Fruit fly (Drosophila melanogaster) whole organism, embryonic: Measurements from ENCODE around the gene CG3457.
A peak's percentile ranks its signal among the peaks of the same experiment; 100 is the strongest.

ENCODE experiments used
- Awh ChIP-seq: fragments of 200-800 bp; sonication (Bioruptor generic); IDR thresholded peaks from 2 replicates; pipeline ENCODE4, ENCODE4 v1.3.6; 2022; ENCODE audit warnings: missing biosample characterization, missing genetic modification characterization
- B-H2 ChIP-seq: fragments of 200-800 bp; sonication (Bioruptor generic); optimal IDR thresholded peaks from 2 replicates; lab custom pipeline; 2018; ENCODE audit warnings: missing biosample characterization, mild to moderate bottlenecking, missing genetic modification characterization
- CG10366 ChIP-seq: fragments of 200-800 bp; sonication (Bioruptor generic); IDR thresholded peaks from 2 replicates; pipeline ENCODE4 v1.3.6; 2022; ENCODE audit warnings: missing biosample characterization, missing genetic modification characterization
- CG12155 ChIP-seq: fragments of 200-800 bp; sonication (Bioruptor generic); optimal IDR thresholded peaks from 3 replicates; lab custom pipeline; 2016; ENCODE audit warnings: missing biosample characterization, missing genetic modification characterization
- CG15269 ChIP-seq: fragments of 200-800 bp; sonication (Bioruptor generic); optimal IDR thresholded peaks from 2 replicates; lab custom pipeline; 2018; ENCODE audit warnings: missing biosample characterization, mild to moderate bottlenecking, missing genetic modification characterization, moderate library complexity
- CG17385 ChIP-seq: fragments of 200-800 bp; sonication (Bioruptor generic); optimal IDR thresholded peaks from 3 replicates; lab custom pipeline; 2018; ENCODE audit warnings: missing biosample characterization, mild to moderate bottlenecking, missing genetic modification characterization
- CG2120 ChIP-seq: fragments of 200-800 bp; sonication (Bioruptor generic); optimal IDR thresholded peaks from 3 replicates; lab custom pipeline; 2016; ENCODE audit warnings: missing biosample characterization, missing genetic modification characterization
- CG2678 ChIP-seq: fragments of 200-800 bp; sonication (Bioruptor generic); optimal IDR thresholded peaks from 3 replicates; lab custom pipeline; 2019; ENCODE audit warnings: missing biosample characterization, mild to moderate bottlenecking, missing genetic modification characterization, moderate library complexity
- CG30403 ChIP-seq: fragments of 200-800 bp; sonication (Bioruptor generic); optimal IDR thresholded peaks from 3 replicates; lab custom pipeline; 2016; ENCODE audit warnings: missing biosample characterization, missing genetic modification characterization
- CG4404 ChIP-seq: fragments of 200-800 bp; sonication (Bioruptor generic); IDR thresholded peaks from 2 replicates; pipeline ENCODE4 v1.3.6; 2022; ENCODE audit warnings: missing biosample characterization, missing genetic modification characterization
- CG6175 ChIP-seq: fragments of 200-800 bp; sonication (Bioruptor generic); IDR thresholded peaks from 3 replicates; pipeline ENCODE4 v1.3.6; 2022; ENCODE audit warnings: missing biosample characterization, missing genetic modification characterization
- CG8290 ChIP-seq, 3 experiments: fragments of 200-800 bp; sonication (Bioruptor generic); optimal IDR thresholded peaks; 2 replicates each; lab custom pipeline; 2016 to 2019; ENCODE audit warnings: missing biosample characterization in 3 of 3, missing genetic modification characterization in 3 of 3, mild to moderate bottlenecking in 2 of 3, moderate library complexity in 1 of 3
- CG9932 ChIP-seq: fragments of 200-800 bp; sonication (Bioruptor generic); IDR thresholded peaks from 2 replicates; pipeline ENCODE4 v1.3.6; 2022; ENCODE audit warnings: missing biosample characterization, missing genetic modification characterization
- CrebB ChIP-seq: fragments of 200-800 bp; sonication (Bioruptor generic); optimal IDR thresholded peaks from 3 replicates; lab custom pipeline; 2018; ENCODE audit warnings: missing biosample characterization, mild to moderate bottlenecking, missing genetic modification characterization
- D19B ChIP-seq: fragments of 200-800 bp; sonication (Bioruptor generic); optimal IDR thresholded peaks from 2 replicates; lab custom pipeline; 2017; ENCODE audit warnings: missing biosample characterization, mild to moderate bottlenecking, missing genetic modification characterization
- Dbx ChIP-seq: fragments of 200-800 bp; sonication (Bioruptor generic); IDR thresholded peaks from 3 replicates; pipeline ENCODE4 v1.3.6; 2022; ENCODE audit warnings: missing biosample characterization, missing genetic modification characterization
- Deaf1 ChIP-seq: fragments of 200-800 bp; optimal IDR thresholded peaks from 3 replicates; lab custom pipeline; 2019; ENCODE audit warnings: missing biosample characterization, mild to moderate bottlenecking, missing genetic modification characterization, moderate library complexity
- Drgx ChIP-seq: fragments of 200-800 bp; sonication (Bioruptor generic); IDR thresholded peaks from 2 replicates; pipeline ENCODE4 v1.3.6; 2022; ENCODE audit warnings: missing biosample characterization, missing genetic modification characterization
- E2f2 ChIP-seq: fragments of 200-800 bp; sonication (Bioruptor generic); IDR thresholded peaks from 2 replicates; pipeline ENCODE4 v1.3.6; 2022; ENCODE audit warnings: missing biosample characterization, missing genetic modification characterization
- Hsf ChIP-seq: fragments of 200-800 bp; sonication (Bioruptor generic); optimal IDR thresholded peaks from 3 replicates; lab custom pipeline; 2016; ENCODE audit warnings: missing biosample characterization, missing genetic modification characterization
- Jarid2 ChIP-seq: fragments of 200-800 bp; sonication (Bioruptor generic); optimal IDR thresholded peaks from 3 replicates; lab custom pipeline; 2017; ENCODE audit warnings: mild to moderate bottlenecking, missing biosample characterization, missing genetic modification reagents, missing genetic modification characterization
- Meics ChIP-seq: fragments of 200-800 bp; sonication (Bioruptor generic); optimal IDR thresholded peaks from 2 replicates; lab custom pipeline; 2017; ENCODE audit warnings: missing biosample characterization, mild to moderate bottlenecking, missing genetic modification characterization
- Nf-YB ChIP-seq: fragments of 200-800 bp; sonication (Bioruptor generic); optimal IDR thresholded peaks from 3 replicates; lab custom pipeline; 2019; ENCODE audit warnings: missing biosample characterization, mild to moderate bottlenecking, missing genetic modification characterization, moderate library complexity
- Nf-YC ChIP-seq: fragments of 200-800 bp; optimal IDR thresholded peaks from 3 replicates; lab custom pipeline; 2019; ENCODE audit warnings: missing biosample characterization, mild to moderate bottlenecking, missing genetic modification characterization, moderate library complexity
- Ptx1 ChIP-seq: fragments of 200-800 bp; sonication (Bioruptor generic); IDR thresholded peaks from 2 replicates; pipeline ENCODE4 v1.3.6; 2022; ENCODE audit warnings: missing biosample characterization, missing genetic modification characterization
- Ravus ChIP-seq: fragments of 200-800 bp; sonication (Bioruptor generic); IDR thresholded peaks from 2 replicates; pipeline ENCODE4 v1.3.6; 2022; ENCODE audit warnings: missing biosample characterization, missing genetic modification characterization
- Trl ChIP-seq, 3 experiments: fragments of >200 bp in 2 of 3; fragments of 200-800 bp in 1 of 3; sonication (Bioruptor generic) in 1 of 3; optimal IDR thresholded peaks; 2 replicates in 1 of 3; 3 replicates in 2 of 3; lab custom pipeline; 2016 to 2017; ENCODE audit warnings: missing biosample characterization in 1 of 3, missing genetic modification characterization in 1 of 3
- amos ChIP-seq: fragments of 200-800 bp; sonication (Bioruptor generic); IDR thresholded peaks from 2 replicates; pipeline ENCODE4 v1.3.6; 2022; ENCODE audit warnings: missing biosample characterization, missing genetic modification characterization; ENCODE audit not compliant: partially characterized antibody
- aop ChIP-seq: fragments of 200-800 bp; sonication (Bioruptor generic); IDR thresholded peaks from 2 replicates; pipeline ENCODE4 v1.3.6; 2022; ENCODE audit warnings: missing biosample characterization, missing genetic modification characterization
- cad ChIP-seq: fragments of >200 bp; optimal IDR thresholded peaks from 2 replicates; lab custom pipeline; 2017; ENCODE audit warnings: missing biosample characterization, missing genetic modification characterization
- chm ChIP-seq: fragments of 200-800 bp; sonication (Bioruptor generic); IDR thresholded peaks from 2 replicates; pipeline ENCODE4 v1.3.6; 2022; ENCODE audit warnings: missing biosample characterization, missing genetic modification characterization
- ci ChIP-seq: fragments of 200-800 bp; sonication (Bioruptor generic); IDR thresholded peaks from 3 replicates; pipeline ENCODE4 v1.3.6; 2022; ENCODE audit warnings: missing biosample characterization, missing genetic modification characterization
- crol ChIP-seq: fragments of 200-800 bp; sonication (Bioruptor generic); IDR thresholded peaks from 2 replicates; pipeline ENCODE4 v1.3.6; 2022; ENCODE audit warnings: missing biosample characterization, missing genetic modification characterization
- grau ChIP-seq: fragments of 200-800 bp; optimal IDR thresholded peaks from 3 replicates; lab custom pipeline; 2019; ENCODE audit warnings: missing biosample characterization, mild to moderate bottlenecking, missing genetic modification characterization, moderate library complexity
- gro ChIP-seq: fragments of 200-800 bp; sonication (Bioruptor generic); optimal IDR thresholded peaks from 2 replicates; lab custom pipeline; 2016; ENCODE audit warnings: missing biosample characterization, missing genetic modification characterization
- klu ChIP-seq: fragments of 200-800 bp; sonication (Bioruptor generic); IDR thresholded peaks from 2 replicates; pipeline ENCODE4 v1.3.6; 2022; ENCODE audit warnings: missing biosample characterization, missing genetic modification characterization
- lilli ChIP-seq: fragments of 200-800 bp; sonication (Bioruptor generic); optimal IDR thresholded peaks from 3 replicates; lab custom pipeline; 2016; ENCODE audit warnings: missing biosample characterization, missing genetic modification characterization
- nau ChIP-seq: fragments of 200-800 bp; sonication (Bioruptor generic); optimal IDR thresholded peaks from 3 replicates; lab custom pipeline; 2017; ENCODE audit warnings: missing biosample characterization, mild to moderate bottlenecking, missing genetic modification characterization, missing genetic modification reagents
- otp ChIP-seq: fragments of 200-800 bp; sonication (Bioruptor generic); IDR thresholded peaks from 3 replicates; pipeline ENCODE4, ENCODE4 v1.3.6; 2022; ENCODE audit warnings: missing biosample characterization, missing genetic modification characterization
- pan ChIP-seq, 4 experiments: fragments of >200 bp in 3 of 4; fragments of 200-800 bp in 1 of 4; sonication (Bioruptor generic) in 1 of 4; optimal IDR thresholded peaks in 3 of 4; IDR thresholded peaks in 1 of 4; 2 replicates each; pipeline versions ENCODE4 v1.3.6 to Lab custom; 2017 to 2022; ENCODE audit warnings: missing biosample characterization in 2 of 4, missing genetic modification characterization in 2 of 4, mixed read lengths in 1 of 4
- pfk ChIP-seq: fragments of 200-800 bp; sonication (Bioruptor generic); optimal IDR thresholded peaks from 2 replicates; lab custom pipeline; 2018; ENCODE audit warnings: missing biosample characterization, mild to moderate bottlenecking, missing genetic modification characterization, moderate library complexity
- row ChIP-seq: fragments of 200-800 bp; sonication (Bioruptor generic); IDR thresholded peaks from 3 replicates; pipeline ENCODE4 v1.3.6; 2022; ENCODE audit warnings: missing biosample characterization, missing genetic modification characterization
- schlank ChIP-seq: fragments of 200-800 bp; sonication (Bioruptor generic); optimal IDR thresholded peaks from 2 replicates; lab custom pipeline; 2018; ENCODE audit warnings: missing biosample characterization, mild to moderate bottlenecking, missing genetic modification characterization
- sens-2 ChIP-seq: fragments of 200-800 bp; sonication (Bioruptor generic); IDR thresholded peaks from 2 replicates; pipeline ENCODE4 v1.3.6; 2022; ENCODE audit warnings: missing biosample characterization, missing genetic modification characterization
- sim ChIP-seq: fragments of 200-800 bp; sonication (Bioruptor generic); IDR thresholded peaks from 2 replicates; pipeline ENCODE4 v1.3.6; 2022; ENCODE audit warnings: missing biosample characterization, missing genetic modification characterization
- toy ChIP-seq: fragments of 200-800 bp; sonication (Bioruptor generic); IDR thresholded peaks from 2 replicates; pipeline ENCODE4 v1.3.6; 2022; ENCODE audit warnings: missing biosample characterization, missing genetic modification characterization
- tx ChIP-seq: fragments of 200-800 bp; sonication (Bioruptor generic); optimal IDR thresholded peaks from 2 replicates; lab custom pipeline; 2016; ENCODE audit warnings: missing biosample characterization, missing genetic modification characterization
- z ChIP-seq: fragments of 200-800 bp; sonication (Bioruptor generic); IDR thresholded peaks from 3 replicates; pipeline ENCODE4 v1.3.6; 2022; ENCODE audit warnings: missing biosample characterization, missing genetic modification characterization

CG3457 gene

dm6 chrX:2140487-2140886, 47.1 kb upstream of the CG3457 start (continued):
- TF ChIP-seq pfk (GFP tag; lab: Kevin White, UChicago) (peak; percentile 58), CG6175 (GFP tag; lab: Robert Waterston, UW) (no peak), klu (no peak), Hsf (GFP tag; lab: Kevin White, UChicago) (no peak), CG4404 (GFP tag; lab: Robert Waterston, UW) (no peak), Nf-YB (peak; percentile 98), otp (GFP tag; lab: Robert Waterston, UW) (0 out of 3 replicates have a peak, but pooled peaks have one; percentile 41), Ravus (GFP tag; lab: Robert Waterston, UW) (no peak), CrebB (tag; lab: Kevin White, UChicago) (no peak), ci (GFP tag; lab: Robert Waterston, UW) (peak; percentile 48; the same call in 1 of the 3 replicates), Nf-YC (tag; lab: Kevin White, UChicago) (peak; percentile 98), CG17385 (GFP tag; lab: Kevin White, UChicago) (peak; percentile 1), sim (GFP tag; lab: Robert Waterston, UW) (no peak), sens-2 (GFP tag; lab: Robert Waterston, UW) (no peak), tx (GFP tag; lab: Kevin White, UChicago) (no peak), Deaf1 (tag; lab: Kevin White, UChicago) (peak; percentile 19), Awh (GFP tag; lab: Robert Waterston, UW) (no peak), cad (peak; percentile 60), aop (GFP tag; lab: Robert Waterston, UW) (peak; percentile 53; the same call in 1 of the 2 replicates), CG10366 (GFP tag; lab: Robert Waterston, UW) (no peak), Jarid2 (GFP tag; lab: Kevin White, UChicago) (peak; percentile 54), B-H2 (GFP tag; lab: Kevin White, UChicago) (peak; percentile 44)
- TF ChIP-seq, all 482 proteins: peak for 42

dm6 chrX:2141159-2141853, 46.3 kb upstream of the CG3457 start, which contains the start of gene D2hgdh:
TSS of gene D2hgdh (plus strand) at chrX:2141489.
- TF ChIP-seq amos (peak; percentile 23; the same call in 1 of the 2 replicates), z (GFP tag; lab: Robert Waterston, UW) (peak; percentile 76; the same call in 2 of the 3 replicates), CG2120 (GFP tag; lab: Kevin White, UChicago) (peak; percentile 60), schlank (tag; lab: Kevin White, UChicago) (no peak), Jarid2 (GFP tag; lab: Kevin White, UChicago) (peak; percentile 15), row (peak; percentile 21; the same call in 1 of the 3 replicates), pan (optimal IDR thresholded peaks at IDR 0.05; lab: Kevin White, UChicago) (no peak), pan (GFP tag; optimal IDR thresholded peaks at IDR 0.05 in 1 of 2, IDR thresholded peaks at IDR 0.05 in 1 of 2) (peak in 1 of 2 experiments; percentile 24), Trl (optimal IDR thresholded peaks at IDR 0.05; lab: Kevin White, UChicago) (peak; percentile 61 to 80), Trl (GFP tag; optimal IDR thresholded peaks at IDR 0.05; lab: Kevin White, UChicago) (no peak), Ptx1 (GFP tag; lab: Robert Waterston, UW) (0 out of 2 replicates have a peak, but pooled peaks have one; percentile 10), CG9932 (GFP tag; lab: Robert Waterston, UW) (peak; percentile 43), Meics (GFP tag; lab: Kevin White, UChicago) (peak; percentile 8), CG2678 (peak; percentile 30), nau (no peak), chm (GFP tag; lab: Robert Waterston, UW) (peak; percentile 10; the same call in 1 of the 2 replicates), lilli (GFP tag; lab: Kevin White, UChicago) (peak; percentile 45), CG30403 (GFP tag; lab: Kevin White, UChicago) (peak; percentile 4), Drgx (GFP tag; lab: Robert Waterston, UW) (peak; percentile 53), CG15269 (peak; percentile 18), E2f2 (peak; percentile 42; the same call in 1 of the 2 replicates), gro (GFP tag; lab: Kevin White, UChicago) (peak; percentile 1), toy (GFP tag; lab: Robert Waterston, UW) (no peak), D19B (GFP tag; lab: Kevin White, UChicago) (peak; percentile 28), crol (peak; percentile 80), grau (tag; lab: Kevin White, UChicago) (peak; percentile 37), CG8290 (GFP tag; optimal IDR thresholded peaks at IDR 0.05; lab: Kevin White, UChicago) (no peak), CG8290 (tag; optimal IDR thresholded peaks at IDR 0.05; lab: Kevin White, UChicago) (peak in 1 of 2 experiments; percentile 39), Dbx (GFP tag; lab: Robert Waterston, UW) (no peak), CG12155 (GFP tag; lab: Kevin White, UChicago) (no peak)
